Worm (Caenorhabditis elegans) whole organism, L4 larva: ENCODE measurements around the gene F13D11.4.

Source experiments
- F49E8.2 ChIP-seq: sonication (generic microtip); optimal IDR thresholded peaks from 2 replicates; lab custom pipeline; 2016; ENCODE audit warnings: missing compliant biosample characterization, mild to moderate bottlenecking, missing genetic modification characterization, borderline replicate concordance
- ZK546.5 ChIP-seq, 2 experiments: sonication (generic microtip); optimal IDR thresholded peaks; 2 replicates each; lab custom pipeline; 2017; ENCODE audit warnings: missing biosample characterization in 2 of 2, missing genetic modification characterization in 2 of 2
- ama-1 ChIP-seq: fragments of 150-350 bp; optimal IDR thresholded peaks from 2 replicates; lab custom pipeline; 2014; ENCODE audit warnings: inconsistent platforms, mixed read lengths
- mxl-3 ChIP-seq: fragments of 200-800 bp; sonication (Bioruptor generic); optimal IDR thresholded peaks from 2 replicates; lab custom pipeline; 2018; ENCODE audit warnings: mild to moderate bottlenecking, missing genetic modification characterization, missing compliant biosample characterization
- nhr-25 ChIP-seq: sonication (generic microtip); optimal IDR thresholded peaks from 2 replicates; lab custom pipeline; 2017; ENCODE audit warnings: missing genetic modification characterization, mild to moderate bottlenecking, missing compliant biosample characterization, antibody characterized with exemption, moderate library complexity, borderline replicate concordance; ENCODE audit not compliant: insufficient read depth
- skn-1 ChIP-seq: fragments of 150-350 bp; optimal IDR thresholded peaks from 2 replicates; lab custom pipeline; 2014; ENCODE audit warnings: missing biosample characterization, missing genetic modification characterization
- snpc-1.2 ChIP-seq: fragments of 200-800 bp; sonication (Bioruptor generic); IDR thresholded peaks from 2 replicates; pipeline ENCODE4 v1.3.6; 2022; ENCODE audit warnings: missing genetic modification reagents, missing genetic modification characterization, missing compliant biosample characterization

DNA sequence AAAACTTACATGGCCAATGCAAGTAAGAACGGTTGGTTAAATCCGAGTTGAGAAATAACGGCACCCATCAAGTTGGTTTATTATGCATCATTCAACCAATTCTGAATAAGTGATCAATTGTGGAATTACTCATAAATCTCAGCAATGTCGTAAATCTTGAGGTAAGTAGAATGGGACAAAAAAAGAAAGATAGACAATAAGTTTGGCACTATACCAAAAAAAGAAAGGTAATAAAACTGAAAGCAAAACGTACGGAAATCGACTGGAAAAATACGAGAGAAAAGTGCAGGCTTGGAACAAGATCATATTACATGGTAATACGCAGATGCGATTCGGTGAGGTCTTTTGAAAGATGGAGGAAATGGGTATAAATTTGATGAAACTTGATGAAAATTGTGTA, 35.9 kb downstream of the F13D11.4 start, which contains the start of gene F46G11.4:
- TF ChIP-seq mxl-3 (GFP tag; lab: Kevin White, UChicago) (no peak), ama-1 (no peak), snpc-1.2 (GFP tag; lab: Robert Waterston, UW) (no peak), F49E8.2 (no peak), skn-1 (tag; lab: Kevin White, UChicago) (no peak), ZK546.5 (tag; optimal IDR thresholded peaks at IDR 0.05; lab: Kevin White, UChicago) (no peak), nhr-25 (tag; lab: Kevin White, UChicago) (no peak)
